Fruit fly (Drosophila melanogaster): ENCODE results near the gene Fer2LCH.

The Fer2LCH gene

DNA sequence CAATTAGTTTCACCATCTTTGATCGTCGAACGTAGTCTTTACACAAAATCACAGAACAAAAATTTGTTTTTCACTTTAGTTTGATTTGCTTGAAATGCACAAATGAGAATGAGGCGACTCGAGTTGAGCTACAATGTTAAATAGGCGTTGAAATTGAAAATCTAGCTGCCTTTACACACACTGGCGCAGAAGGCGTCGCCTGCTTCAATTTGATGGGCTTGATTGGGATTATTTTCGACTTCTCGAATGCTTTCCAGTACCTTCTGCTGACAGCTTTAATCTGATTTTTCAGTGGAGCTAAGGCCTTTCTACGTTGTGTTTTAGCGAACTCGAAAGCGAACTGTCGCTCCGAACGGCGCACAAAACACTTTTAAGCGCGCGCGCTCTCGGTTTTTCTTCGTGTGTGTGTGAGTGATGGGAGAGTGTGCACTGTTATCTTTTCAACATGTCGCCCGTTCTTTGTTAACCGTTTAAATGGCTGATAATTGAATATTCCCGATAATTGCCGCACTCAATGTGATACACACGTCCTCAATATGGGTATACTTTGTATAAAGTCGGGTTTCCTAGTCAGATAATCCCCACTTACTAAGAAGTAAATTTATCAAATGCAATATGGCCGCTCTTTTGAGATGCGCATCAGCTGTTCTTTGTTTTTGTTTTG lies at the start of gene Fer2LCH, which contains the start of gene Fer1HCH:
Gene Fer2LCH, plus strand, starts transcription at position 290 of the 664 bp plus-strand sequence.
Gene Fer1HCH, minus strand, starts transcription at position 664 of the 664 bp plus-strand sequence.
- TF ChIP-seq dl (GFP tag; optimal IDR thresholded peaks at IDR 0.05; ENCODE audit: insufficient read depth in 1 of 2, partially characterized antibody in 2 of 2): peak; percentile 44 to 71
- TF ChIP-seq Abd-B (GFP tag; optimal IDR thresholded peaks at IDR 0.05): no peak
- no peak for TF ChIP-seq Hr78 (GFP tag; optimal IDR thresholded peaks at IDR 0.05)
- no peak for TF ChIP-seq Jra (GFP tag; optimal IDR thresholded peaks at IDR 0.05)
- TF ChIP-seq Rel (GFP tag; optimal IDR thresholded peaks at IDR 0.05): no peak
- TF ChIP-seq Rel (tag; optimal IDR thresholded peaks at IDR 0.05): peak; percentile 74
- TF ChIP-seq brk (GFP tag; optimal IDR thresholded peaks at IDR 0.05): no peak
- TF ChIP-seq Sp1 (GFP tag; optimal IDR thresholded peaks at IDR 0.05): no peak
- TF ChIP-seq Hnf4 (GFP tag; optimal IDR thresholded peaks at IDR 0.05): no peak
- TF ChIP-seq Myc (optimal IDR thresholded peaks at IDR 0.05): no peak
- TF ChIP-seq dsf (GFP tag; optimal IDR thresholded peaks at IDR 0.05; ENCODE audit: borderline replicate concordance): no peak
- no peak for TF ChIP-seq N (GFP tag; optimal IDR thresholded peaks at IDR 0.05)
- no peak for TF ChIP-seq jim (GFP tag; optimal IDR thresholded peaks at IDR 0.05)
- no peak for TF ChIP-seq CrebA (GFP tag; optimal IDR thresholded peaks at IDR 0.05; ENCODE audit: borderline replicate concordance)
- TF ChIP-seq Vsx2 (GFP tag; optimal IDR thresholded peaks at IDR 0.05; ENCODE audit: partially characterized antibody): peak; percentile 72
- TF ChIP-seq Hr83 (GFP tag; optimal IDR thresholded peaks at IDR 0.05; ENCODE audit: poor library complexity, severe bottlenecking): peak; percentile 60
- peak; percentile 79 for TF ChIP-seq Dif (GFP tag; optimal IDR thresholded peaks at IDR 0.05; ENCODE audit: partially characterized antibody)

dm6 chr3R:30337919-30338647 lies 49.5 kb upstream of the Fer2LCH start:
- TF ChIP-seq brk (GFP tag; optimal IDR thresholded peaks at IDR 0.05) (no peak), Myc (optimal IDR thresholded peaks at IDR 0.05) (peak; percentile 56), Hr78 (GFP tag; optimal IDR thresholded peaks at IDR 0.05) (no peak), HLH106 (tag; optimal IDR thresholded peaks at IDR 0.05) (no peak)

dm6 chr3R:30338648-30339038 lies 49.0 kb upstream of the Fer2LCH start:
- no peak for TF ChIP-seq jim (GFP tag; optimal IDR thresholded peaks at IDR 0.05)
- no peak for TF ChIP-seq sage (GFP tag; optimal IDR thresholded peaks at IDR 0.05)
- TF ChIP-seq Abd-B (GFP tag; optimal IDR thresholded peaks at IDR 0.05): no peak
- no peak for TF ChIP-seq N (GFP tag; optimal IDR thresholded peaks at IDR 0.05)
- TF ChIP-seq Mio (GFP tag; optimal IDR thresholded peaks at IDR 0.05): no peak
- TF ChIP-seq foxo (GFP tag; optimal IDR thresholded peaks at IDR 0.05): no peak
- no peak for TF ChIP-seq psq (GFP tag; optimal IDR thresholded peaks at IDR 0.05)
- TF ChIP-seq lola (GFP tag; optimal IDR thresholded peaks at IDR 0.05): no peak
- no peak for TF ChIP-seq Hr83 (GFP tag; optimal IDR thresholded peaks at IDR 0.05; ENCODE audit: poor library complexity, severe bottlenecking)
- TF ChIP-seq Dif (GFP tag; optimal IDR thresholded peaks at IDR 0.05; ENCODE audit: partially characterized antibody): no peak
- TF ChIP-seq dmrt93B (GFP tag; optimal IDR thresholded peaks at IDR 0.05): no peak
- TF ChIP-seq CrebA (GFP tag; optimal IDR thresholded peaks at IDR 0.05; ENCODE audit: borderline replicate concordance): no peak
- no peak for TF ChIP-seq HLH106 (tag; optimal IDR thresholded peaks at IDR 0.05)

dm6 chr3R:30343048-30343447 lies 44.6 kb upstream of the Fer2LCH start:
- TF ChIP-seq sv (GFP tag; optimal IDR thresholded peaks at IDR 0.05) (no peak), Mio (GFP tag; optimal IDR thresholded peaks at IDR 0.05) (no peak), Dif (GFP tag; optimal IDR thresholded peaks at IDR 0.05; ENCODE audit: partially characterized antibody) (no peak), Abd-B (GFP tag; optimal IDR thresholded peaks at IDR 0.05) (no peak), br (GFP tag; optimal IDR thresholded peaks at IDR 0.05) (no peak), N (GFP tag; optimal IDR thresholded peaks at IDR 0.05) (no peak), Hnf4 (GFP tag; optimal IDR thresholded peaks at IDR 0.05) (no peak), lola (GFP tag; optimal IDR thresholded peaks at IDR 0.05) (no peak), woc (GFP tag; optimal IDR thresholded peaks at IDR 0.05) (no peak), CG32264 (GFP tag; optimal IDR thresholded peaks at IDR 0.05) (no peak), Sp1 (GFP tag; optimal IDR thresholded peaks at IDR 0.05) (no peak), rgr (GFP tag; optimal IDR thresholded peaks at IDR 0.05) (no peak), tai (GFP tag; optimal IDR thresholded peaks at IDR 0.05) (no peak), ey (GFP tag; optimal IDR thresholded peaks at IDR 0.05) (no peak), CG9705 (GFP tag; optimal IDR thresholded peaks at IDR 0.05) (no peak), Jra (GFP tag; optimal IDR thresholded peaks at IDR 0.05) (no peak), OdsH (GFP tag; optimal IDR thresholded peaks at IDR 0.05) (no peak), foxo (GFP tag; optimal IDR thresholded peaks at IDR 0.05) (no peak)

Measured in whole organism, wandering third instar larva.